Worm (Caenorhabditis elegans) whole organism, young adult: ENCODE measurements around the gene T13F3.8.

Experiments used
- C06A6.2 ChIP-seq: fragments of 200-800 bp; sonication (Bioruptor generic); conservative IDR thresholded peaks from 2 replicates; pipeline ENCODE4 v1.3.6; 2022; ENCODE audit warnings: missing genetic modification characterization, missing compliant biosample characterization
- D2030.7 ChIP-seq: fragments of 200-800 bp; sonication (Bioruptor generic); IDR thresholded peaks from 2 replicates; pipeline ENCODE4 v1.3.6; 2022; ENCODE audit warnings: missing genetic modification reagents, missing genetic modification characterization, missing compliant biosample characterization
- F23B12.7 ChIP-seq: sonication (generic microtip); optimal IDR thresholded peaks from 2 replicates; lab custom pipeline; 2017; ENCODE audit warnings: missing genetic modification characterization, mild to moderate bottlenecking, missing compliant biosample characterization, antibody characterized with exemption, moderate library complexity; ENCODE audit not compliant: insufficient read depth
- F39B2.1 ChIP-seq: fragments of 200-800 bp; sonication (Bioruptor generic); IDR thresholded peaks from 2 replicates; pipeline ENCODE4 v1.3.6; 2022; ENCODE audit warnings: missing genetic modification reagents, missing genetic modification characterization, missing compliant biosample characterization
- F52B5.7 ChIP-seq: sonication (generic microtip); optimal IDR thresholded peaks from 2 replicates; lab custom pipeline; 2016; ENCODE audit warnings: mild to moderate bottlenecking, missing genetic modification characterization, missing compliant biosample characterization
- K11D2.4 ChIP-seq: fragments of 200-800 bp; sonication (Bioruptor generic); IDR thresholded peaks from 2 replicates; pipeline ENCODE4 v1.3.6; 2022; ENCODE audit warnings: missing genetic modification reagents, missing genetic modification characterization, missing compliant biosample characterization
- Y56A3A.18 ChIP-seq: fragments of 200-800 bp; sonication (Bioruptor generic); IDR thresholded peaks from 2 replicates; pipeline ENCODE4 v1.3.6; 2022; ENCODE audit warnings: missing genetic modification reagents, missing genetic modification characterization, missing compliant biosample characterization
- Y79H2A.3 ChIP-seq: fragments of 200-800 bp; sonication (Bioruptor generic); conservative IDR thresholded peaks from 2 replicates; pipeline ENCODE4 v1.3.6; 2022; ENCODE audit warnings: missing genetic modification reagents, missing genetic modification characterization, missing compliant biosample characterization
- ZK185.1 ChIP-seq: sonication (generic microtip); optimal IDR thresholded peaks from 2 replicates; lab custom pipeline; 2016; ENCODE audit warnings: mild to moderate bottlenecking, missing genetic modification characterization, missing compliant biosample characterization; ENCODE audit not compliant: poor library complexity, severe bottlenecking
- aptf-3 ChIP-seq: fragments of 200-800 bp; sonication (Bioruptor generic); IDR thresholded peaks from 2 replicates; pipeline ENCODE4 v1.3.6; 2022; ENCODE audit warnings: missing genetic modification characterization, missing compliant biosample characterization
- athp-1 ChIP-seq: sonication (generic microtip); optimal IDR thresholded peaks from 2 replicates; lab custom pipeline; 2017; ENCODE audit warnings: mild to moderate bottlenecking, missing genetic modification characterization, missing compliant biosample characterization
- attf-5 ChIP-seq: fragments of 200-800 bp; sonication (Bioruptor generic); optimal IDR thresholded peaks from 2 replicates; lab custom pipeline; 2018; ENCODE audit warnings: mild to moderate bottlenecking, missing genetic modification characterization, missing compliant biosample characterization
- ceh-91 ChIP-seq: fragments of 200-800 bp; sonication (Bioruptor generic); IDR thresholded peaks from 2 replicates; pipeline ENCODE4 v1.3.6; 2022; ENCODE audit warnings: missing genetic modification reagents, missing genetic modification characterization, missing compliant biosample characterization
- dox-1 ChIP-seq: fragments of 200-800 bp; sonication (Bioruptor generic); IDR thresholded peaks from 2 replicates; pipeline ENCODE4 v1.3.6; 2022; ENCODE audit warnings: missing genetic modification reagents, missing genetic modification characterization, missing compliant biosample characterization
- dpff-1 ChIP-seq: sonication (generic microtip); optimal IDR thresholded peaks from 2 replicates; lab custom pipeline; 2017; ENCODE audit warnings: mild to moderate bottlenecking, missing genetic modification characterization, missing compliant biosample characterization
- dpl-1 ChIP-seq: fragments of 150-350 bp; optimal IDR thresholded peaks from 2 replicates; lab custom pipeline; 2014; ENCODE audit warnings: missing biosample characterization, missing genetic modification reagents, missing genetic modification characterization
- gei-17 ChIP-seq: fragments of 200-800 bp; sonication (Bioruptor generic); optimal IDR thresholded peaks from 2 replicates; lab custom pipeline; 2018; ENCODE audit warnings: mild to moderate bottlenecking, missing genetic modification characterization, missing compliant biosample characterization
- him-1 ChIP-seq: sonication (generic microtip); optimal IDR thresholded peaks from 2 replicates; lab custom pipeline; 2016; ENCODE audit warnings: missing genotype, missing genetic modification reagents, missing genetic modification characterization, missing compliant biosample characterization
- hlh-12 ChIP-seq: sonication (generic microtip); optimal IDR thresholded peaks from 2 replicates; lab custom pipeline; 2016; ENCODE audit warnings: missing genetic modification characterization, missing compliant biosample characterization
- hmg-20 ChIP-seq: fragments of 200-800 bp; sonication (Bioruptor generic); IDR thresholded peaks from 2 replicates; pipeline ENCODE4 v1.3.6; 2022; ENCODE audit warnings: missing genetic modification reagents, missing genetic modification characterization, missing compliant biosample characterization
- madf-10 ChIP-seq: sonication (generic microtip); optimal IDR thresholded peaks from 2 replicates; lab custom pipeline; 2016; ENCODE audit warnings: mild to moderate bottlenecking, missing genetic modification characterization, missing compliant biosample characterization
- nhr-80 ChIP-seq: sonication (generic microtip); optimal IDR thresholded peaks from 2 replicates; lab custom pipeline; 2016; ENCODE audit warnings: missing genetic modification characterization, missing compliant biosample characterization
- nhr-90 ChIP-seq: sonication (generic microtip); optimal IDR thresholded peaks from 2 replicates; lab custom pipeline; 2016; ENCODE audit warnings: missing genotype, mild to moderate bottlenecking, missing genetic modification characterization, missing compliant biosample characterization
- snpc-1.1 ChIP-seq: sonication (generic microtip); optimal IDR thresholded peaks from 2 replicates; lab custom pipeline; 2017; ENCODE audit warnings: missing genetic modification characterization, mild to moderate bottlenecking, missing compliant biosample characterization, antibody characterized with exemption, moderate library complexity, missing genotype, missing genetic modification reagents; ENCODE audit not compliant: insufficient read depth
- snpc-3.4 ChIP-seq: sonication (generic microtip); optimal IDR thresholded peaks from 2 replicates; lab custom pipeline; 2017; ENCODE audit warnings: missing genetic modification characterization, mild to moderate bottlenecking, missing compliant biosample characterization, antibody characterized with exemption, moderate library complexity, missing genotype, missing genetic modification reagents
- xnd-1 ChIP-seq: sonication (generic microtip); optimal IDR thresholded peaks from 2 replicates; lab custom pipeline; 2016; ENCODE audit warnings: missing genotype, missing genetic modification reagents, missing genetic modification characterization, missing compliant biosample characterization
- ztf-18 ChIP-seq: sonication (generic microtip); optimal IDR thresholded peaks from 2 replicates; lab custom pipeline; 2016; ENCODE audit warnings: missing genotype, mild to moderate bottlenecking, missing genetic modification characterization, missing compliant biosample characterization
- ztf-28 ChIP-seq: fragments of 200-800 bp; sonication (Bioruptor generic); IDR thresholded peaks from 2 replicates; pipeline ENCODE4 v1.3.6; 2022; ENCODE audit warnings: missing genetic modification reagents, missing genetic modification characterization, missing compliant biosample characterization
- ztf-3 ChIP-seq: fragments of 200-800 bp; sonication (Bioruptor generic); optimal IDR thresholded peaks from 2 replicates; lab custom pipeline; 2018; ENCODE audit warnings: mild to moderate bottlenecking, missing genetic modification characterization, missing compliant biosample characterization
- ztf-6 ChIP-seq: fragments of 200-800 bp; sonication (Bioruptor generic); IDR thresholded peaks from 2 replicates; pipeline ENCODE4 v1.3.6; 2022; ENCODE audit warnings: missing genetic modification reagents, missing genetic modification characterization, missing compliant biosample characterization

T13F3.8 gene

DNA sequence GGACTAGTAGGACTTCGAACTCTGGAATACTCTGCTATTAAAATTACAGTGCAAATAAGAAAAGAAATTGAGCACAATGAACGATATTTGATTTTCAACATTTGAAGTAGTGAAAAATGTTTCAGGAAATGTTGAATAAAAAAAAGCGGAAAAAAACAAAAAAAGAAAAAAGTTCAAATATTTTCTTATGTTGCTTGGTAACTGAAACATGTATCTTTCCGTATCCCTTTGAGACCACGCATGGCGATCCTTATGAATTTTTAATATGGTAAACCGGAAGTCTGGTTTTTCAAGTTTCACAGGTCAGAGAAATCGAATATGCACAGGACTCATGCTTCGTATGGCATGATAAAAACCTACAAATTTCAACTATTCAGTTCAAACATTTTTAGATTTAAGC, 18.0 kb downstream of the T13F3.8 start, which contains the start of gene F28G4.3:
TSS of gene F28G4.3 (minus strand) at position 101 of the 400 bp plus-strand sequence.
- TF ChIP-seq K11D2.4 (GFP tag; lab: Robert Waterston, UW) (no peak), F23B12.7 (tag; lab: Kevin White, UChicago) (no peak), ztf-28 (GFP tag; lab: Robert Waterston, UW) (no peak), attf-5 (GFP tag; lab: Kevin White, UChicago) (no peak), ztf-18 (tag; lab: Kevin White, UChicago) (no peak)
- TF ChIP-seq, all 124 proteins: peak for 0

DNA sequence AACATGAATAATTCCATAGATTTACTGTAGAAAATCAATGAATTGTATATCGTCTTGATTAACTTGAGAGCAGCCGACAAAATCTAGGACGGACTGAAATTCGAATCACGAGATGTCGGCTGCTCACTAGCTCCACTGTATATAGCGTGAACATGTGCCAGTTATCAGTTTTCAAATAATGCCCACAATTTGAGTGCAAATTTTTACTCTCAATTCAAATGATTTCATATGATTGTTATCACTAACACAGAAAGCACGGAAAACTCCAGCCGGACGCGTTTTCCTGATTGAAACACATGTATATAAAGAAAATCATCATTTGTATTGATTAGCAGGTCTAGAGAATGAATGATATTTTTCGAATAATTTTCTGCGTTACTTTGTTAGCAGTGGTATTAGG, 22.8 kb downstream of the T13F3.8 start, which contains the start of gene oac-5:
TSS of gene oac-5 (plus strand) at position 301 of the 400 bp plus-strand sequence.
- TF ChIP-seq nhr-80 (peak; percentile 15), dpl-1 (no peak), ztf-28 (GFP tag; lab: Robert Waterston, UW) (no peak)

DNA sequence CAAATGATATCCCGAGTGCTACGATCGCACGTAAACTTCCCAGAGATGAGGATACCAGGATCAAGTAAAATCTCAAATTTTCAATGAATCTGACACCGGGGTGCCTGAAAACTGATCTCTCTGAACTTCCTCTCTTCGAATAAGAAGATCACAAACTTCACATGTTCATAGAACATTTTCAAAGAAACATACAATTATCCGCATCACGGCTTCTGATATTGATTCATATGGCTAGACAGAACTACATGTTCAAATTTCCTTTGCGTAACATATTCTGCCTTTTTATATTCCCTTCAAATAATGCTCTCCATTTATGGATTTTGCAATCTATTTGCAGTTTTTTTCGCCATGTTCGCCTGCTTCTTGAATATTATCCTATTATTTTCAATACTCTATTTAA, 27.5 kb downstream of the T13F3.8 start, which contains the start of gene srbc-83:
TSS of gene srbc-83 (plus strand) at position 301 of the 400 bp plus-strand sequence.
- TF ChIP-seq athp-1 = no peak
- no peak for TF ChIP-seq ztf-3 (GFP tag; lab: Kevin White, UChicago)
- TF ChIP-seq dox-1 (GFP tag; lab: Robert Waterston, UW) = no peak
- no peak for TF ChIP-seq him-1
- TF ChIP-seq C06A6.2 (GFP tag; lab: Robert Waterston, UW) = no peak
- TF ChIP-seq attf-5 (GFP tag; lab: Kevin White, UChicago) = no peak
- no peak for TF ChIP-seq hlh-12 (tag; lab: Kevin White, UChicago)
- no peak for TF ChIP-seq hmg-20 (GFP tag; lab: Robert Waterston, UW)
- no peak for TF ChIP-seq F39B2.1
- no peak for TF ChIP-seq ztf-6
- no peak for TF ChIP-seq Y79H2A.3 (GFP tag; lab: Robert Waterston, UW)
- TF ChIP-seq xnd-1 (tag; lab: Kevin White, UChicago) = no peak
- TF ChIP-seq nhr-90 (tag; lab: Kevin White, UChicago) = no peak
- no peak for TF ChIP-seq snpc-3.4 (tag; lab: Kevin White, UChicago)
- no peak for TF ChIP-seq D2030.7 (GFP tag; lab: Robert Waterston, UW)
- TF ChIP-seq snpc-1.1 (tag; lab: Kevin White, UChicago) = no peak
- no peak for TF ChIP-seq ceh-91 (GFP tag; lab: Robert Waterston, UW)
- TF ChIP-seq F52B5.7 (tag; lab: Kevin White, UChicago) = no peak
- no peak for TF ChIP-seq dpff-1 (tag; lab: Kevin White, UChicago)

DNA sequence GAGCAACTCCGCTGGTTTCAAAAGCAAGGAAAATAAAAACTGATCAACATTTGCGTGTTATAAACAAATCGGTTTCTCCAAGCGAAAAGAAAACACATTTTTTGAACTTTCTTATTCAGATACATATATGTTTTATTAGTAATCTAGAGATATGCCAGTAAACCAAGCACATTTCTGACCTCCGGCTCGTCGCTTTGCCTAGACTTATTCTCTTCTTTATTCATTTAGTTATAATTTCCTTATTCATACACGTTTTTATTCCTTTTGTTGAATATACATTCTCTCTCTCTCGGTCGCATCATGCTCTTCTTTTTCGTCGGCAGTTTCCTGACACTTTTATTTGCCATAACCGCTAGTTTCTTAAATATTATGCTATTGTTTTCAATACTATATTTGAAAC, 29.1 kb downstream of the T13F3.8 start, which contains the start of gene srbc-84:
TSS of gene srbc-84 (plus strand) at position 301 of the 400 bp plus-strand sequence.
- no peak for TF ChIP-seq F39B2.1

DNA sequence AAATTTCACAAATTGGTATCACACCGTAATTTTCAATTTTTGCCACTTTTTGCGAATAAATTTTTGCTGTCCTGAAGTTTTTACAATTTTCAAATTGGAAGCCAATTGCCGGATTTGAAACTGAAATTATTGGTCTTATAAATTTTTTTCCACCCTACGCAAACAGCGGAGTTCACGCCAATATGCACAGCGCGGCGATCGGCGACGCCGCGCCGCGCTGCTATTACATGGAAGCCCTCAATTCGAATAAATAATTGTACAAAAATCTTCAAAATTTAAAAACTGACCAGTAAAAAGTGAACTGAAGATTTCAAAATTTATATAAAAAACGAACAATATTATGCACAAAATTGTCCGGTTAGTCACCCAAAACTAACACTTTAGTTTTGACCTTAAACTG, 30.2 kb downstream of the T13F3.8 start:
- TF ChIP-seq madf-10 (tag; lab: Kevin White, UChicago) (peak; percentile 97), gei-17 (GFP tag; lab: Kevin White, UChicago) (no peak)

DNA sequence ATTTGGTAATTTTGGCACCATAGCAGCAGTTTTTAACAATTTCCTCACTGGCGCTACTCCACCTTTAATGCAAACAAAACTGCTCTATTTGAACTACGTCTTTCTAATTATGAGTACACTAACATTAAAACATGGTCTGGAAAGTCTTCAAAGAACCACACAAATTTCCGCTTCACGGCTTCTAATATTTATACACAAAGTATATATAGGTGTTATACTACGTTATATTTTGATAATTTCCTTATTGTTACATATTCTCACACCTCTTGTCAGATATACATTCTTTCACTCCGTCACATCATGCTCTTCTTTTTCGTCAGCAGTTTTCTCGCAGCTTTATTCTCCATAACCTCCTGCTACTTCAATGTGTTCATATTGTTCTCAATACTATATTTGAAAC, 30.7 kb downstream of the T13F3.8 start, which contains the start of gene srbc-82:
TSS of gene srbc-82 (plus strand) at position 301 of the 400 bp plus-strand sequence.
- TF ChIP-seq ZK185.1 (tag; lab: Kevin White, UChicago) (no peak), ceh-91 (GFP tag; lab: Robert Waterston, UW) (no peak), dox-1 (GFP tag; lab: Robert Waterston, UW) (no peak), madf-10 (tag; lab: Kevin White, UChicago) (no peak), Y56A3A.18 (GFP tag; lab: Robert Waterston, UW) (no peak), aptf-3 (GFP tag; lab: Robert Waterston, UW) (no peak)
- TF ChIP-seq, all 124 proteins: peak for 0
